Fruit fly (Drosophila melanogaster) whole organism, embryonic: ENCODE measurements around the gene CG4615.

Experiments
- Awh ChIP-seq: fragments of 200-800 bp; sonication (Bioruptor generic); IDR thresholded peaks from 2 replicates; pipeline ENCODE4, ENCODE4 v1.3.6; 2022; ENCODE audit warnings: missing biosample characterization, missing genetic modification characterization
- BtbVII ChIP-seq: fragments of 200-800 bp; sonication (Bioruptor generic); optimal IDR thresholded peaks from 3 replicates; lab custom pipeline; 2017; ENCODE audit warnings: missing biosample characterization, mild to moderate bottlenecking, missing genetic modification characterization
- CG10431 ChIP-seq: fragments of 200-800 bp; sonication (Bioruptor generic); optimal IDR thresholded peaks from 3 replicates; lab custom pipeline; 2018; ENCODE audit warnings: missing biosample characterization, mild to moderate bottlenecking, missing genetic modification characterization
- CG10543 ChIP-seq: fragments of 200-800 bp; sonication (Bioruptor generic); optimal IDR thresholded peaks from 3 replicates; lab custom pipeline; 2017; ENCODE audit warnings: missing biosample characterization, mild to moderate bottlenecking, missing genetic modification characterization, moderate library complexity
- CG11456 ChIP-seq: fragments of 200-800 bp; sonication (Bioruptor generic); IDR thresholded peaks from 3 replicates; pipeline ENCODE4 v1.3.6; 2022; ENCODE audit warnings: missing biosample characterization, missing genetic modification characterization
- CG13624 ChIP-seq: fragments of 200-800 bp; sonication (Bioruptor generic); optimal IDR thresholded peaks from 2 replicates; lab custom pipeline; 2016; ENCODE audit warnings: missing biosample characterization, missing genetic modification characterization
- CG14050 ChIP-seq: fragments of 200-800 bp; sonication (Bioruptor generic); IDR thresholded peaks from 3 replicates; pipeline ENCODE4 v1.3.6; 2022; ENCODE audit warnings: missing biosample characterization, missing genetic modification characterization
- CG15696 ChIP-seq: fragments of 200-800 bp; sonication (Bioruptor generic); optimal IDR thresholded peaks from 2 replicates; lab custom pipeline; 2019; ENCODE audit warnings: missing biosample characterization, mild to moderate bottlenecking, missing genetic modification characterization, moderate library complexity
- CG17361 ChIP-seq: fragments of 200-800 bp; sonication (Bioruptor generic); IDR thresholded peaks from 3 replicates; pipeline ENCODE4 v1.3.6; 2022; ENCODE audit warnings: missing biosample characterization, missing genetic modification characterization
- CG1792 ChIP-seq: fragments of 200-800 bp; sonication (Bioruptor generic); optimal IDR thresholded peaks from 2 replicates; lab custom pipeline; 2016; ENCODE audit warnings: missing biosample characterization, missing genetic modification characterization
- CG30403 ChIP-seq: fragments of 200-800 bp; sonication (Bioruptor generic); optimal IDR thresholded peaks from 3 replicates; lab custom pipeline; 2016; ENCODE audit warnings: missing biosample characterization, missing genetic modification characterization
- CG3281 ChIP-seq: fragments of 200-800 bp; sonication (Bioruptor generic); optimal IDR thresholded peaks from 3 replicates; lab custom pipeline; 2017; ENCODE audit warnings: missing biosample characterization, mild to moderate bottlenecking, missing genetic modification characterization
- CG4282 ChIP-seq: fragments of 200-800 bp; sonication (Bioruptor generic); optimal IDR thresholded peaks from 2 replicates; lab custom pipeline; 2016; ENCODE audit warnings: missing biosample characterization, missing genetic modification characterization
- CG6683 ChIP-seq: fragments of 200-800 bp; sonication (Bioruptor generic); optimal IDR thresholded peaks from 2 replicates; lab custom pipeline; 2017; ENCODE audit warnings: missing biosample characterization, mild to moderate bottlenecking, missing genetic modification characterization, missing genetic modification reagents
- CG7372 ChIP-seq: fragments of 200-800 bp; sonication (Bioruptor generic); IDR thresholded peaks from 2 replicates; pipeline ENCODE4 v1.3.6; 2022; ENCODE audit warnings: missing biosample characterization, missing genetic modification characterization
- CG7839 ChIP-seq: fragments of 200-800 bp; sonication (Bioruptor generic); optimal IDR thresholded peaks from 3 replicates; lab custom pipeline; 2018; ENCODE audit warnings: missing biosample characterization, mild to moderate bottlenecking, missing genetic modification characterization, moderate library complexity
- CG8765 ChIP-seq: fragments of 200-800 bp; sonication (Bioruptor generic); IDR thresholded peaks from 2 replicates; pipeline ENCODE4 v1.3.6; 2022; ENCODE audit warnings: missing biosample characterization, missing genetic modification characterization
- CoRest ChIP-seq: fragments of 200-800 bp; sonication (Bioruptor generic); optimal IDR thresholded peaks from 3 replicates; lab custom pipeline; 2018; ENCODE audit warnings: missing biosample characterization, mild to moderate bottlenecking, missing genetic modification characterization, moderate library complexity
- ERR ChIP-seq: fragments of 200-800 bp; sonication (Bioruptor generic); optimal IDR thresholded peaks from 2 replicates; lab custom pipeline; 2016; ENCODE audit warnings: missing biosample characterization, missing genetic modification characterization
- Eip74EF ChIP-seq, 2 experiments: fragments of 200-800 bp in 1 of 2; fragments of >200 bp in 1 of 2; sonication (Bioruptor generic) in 1 of 2; optimal IDR thresholded peaks; 2 replicates each; lab custom pipeline; 2017 to 2019; ENCODE audit warnings: missing biosample characterization in 2 of 2, missing genetic modification characterization in 2 of 2, mild to moderate bottlenecking in 1 of 2, moderate library complexity in 1 of 2
- Elba2 ChIP-seq: fragments of 200-800 bp; sonication (Bioruptor generic); optimal IDR thresholded peaks from 3 replicates; lab custom pipeline; 2016; ENCODE audit warnings: missing biosample characterization, missing genetic modification characterization
- H15 ChIP-seq: fragments of 200-800 bp; sonication (Bioruptor generic); IDR thresholded peaks from 3 replicates; pipeline ENCODE4 v1.3.6; 2022; ENCODE audit warnings: missing biosample characterization, missing genetic modification characterization
- HHEX ChIP-seq: fragments of 200-800 bp; sonication (Bioruptor generic); optimal IDR thresholded peaks from 3 replicates; lab custom pipeline; 2017; ENCODE audit warnings: missing biosample characterization, mild to moderate bottlenecking, missing genetic modification characterization, missing genetic modification reagents
- Hmx ChIP-seq: fragments of 200-800 bp; sonication (Bioruptor generic); optimal IDR thresholded peaks from 2 replicates; lab custom pipeline; 2016; ENCODE audit warnings: missing biosample characterization, missing genetic modification characterization
- Mad ChIP-seq: fragments of 200-800 bp; sonication (Bioruptor generic); optimal IDR thresholded peaks from 2 replicates; lab custom pipeline; 2016; ENCODE audit warnings: missing biosample characterization, missing genetic modification characterization
- Max ChIP-seq: fragments of 200-800 bp; sonication (Bioruptor generic); optimal IDR thresholded peaks from 2 replicates; lab custom pipeline; 2016; ENCODE audit warnings: missing biosample characterization, mild to moderate bottlenecking, missing genetic modification characterization
- Med ChIP-seq: fragments of 200-800 bp; sonication (Bioruptor generic); peaks from one replicate; lab custom pipeline; 2016; ENCODE audit warnings: missing biosample characterization, missing genetic modification characterization, mild to moderate bottlenecking, inconsistent platforms, moderate library complexity
- Myb ChIP-seq: fragments of 200-800 bp; sonication (Bioruptor generic); optimal IDR thresholded peaks from 2 replicates; lab custom pipeline; 2016; ENCODE audit warnings: missing biosample characterization, missing genetic modification characterization
- Pdp1 ChIP-seq, 2 experiments: fragments of 200-800 bp; sonication (Bioruptor generic); optimal IDR thresholded peaks; 3 replicates each; lab custom pipeline; 2016; ENCODE audit warnings: missing biosample characterization in 2 of 2, missing genetic modification characterization in 2 of 2, mild to moderate bottlenecking in 1 of 2, moderate library complexity in 1 of 2
- Taf1 ChIP-seq: fragments of 200-800 bp; sonication (Bioruptor generic); IDR thresholded peaks from 2 replicates; pipeline ENCODE4 v1.3.6; 2022; ENCODE audit warnings: missing biosample characterization, missing genetic modification characterization
- Tbp ChIP-seq: fragments of >200 bp; optimal IDR thresholded peaks from 2 replicates; lab custom pipeline; 2018; ENCODE audit warnings: missing biosample characterization, missing genetic modification characterization
- Usf ChIP-seq: fragments of 200-800 bp; sonication (Bioruptor generic); optimal IDR thresholded peaks from 2 replicates; lab custom pipeline; 2017; ENCODE audit warnings: missing genotype, missing biosample characterization, missing genetic modification characterization
- al ChIP-seq: fragments of 200-800 bp; sonication (Bioruptor generic); IDR thresholded peaks from 2 replicates; pipeline ENCODE4 v1.3.6; 2022; ENCODE audit warnings: missing biosample characterization, missing genetic modification characterization
- chinmo ChIP-seq: fragments of 200-800 bp; sonication (Bioruptor generic); IDR thresholded peaks from 4 replicates; pipeline ENCODE4 v1.3.6; 2022; ENCODE audit warnings: missing biosample characterization, missing genetic modification characterization; ENCODE audit not compliant: partially characterized antibody
- crc ChIP-seq: fragments of 200-800 bp; sonication (Bioruptor generic); optimal IDR thresholded peaks from 2 replicates; lab custom pipeline; 2016; ENCODE audit warnings: missing biosample characterization, missing genetic modification characterization
- crol ChIP-seq: fragments of 200-800 bp; sonication (Bioruptor generic); IDR thresholded peaks from 2 replicates; pipeline ENCODE4 v1.3.6; 2022; ENCODE audit warnings: missing biosample characterization, missing genetic modification characterization
- dati ChIP-seq: fragments of 200-800 bp; sonication (Bioruptor generic); IDR thresholded peaks from 2 replicates; pipeline ENCODE4 v1.3.6; 2022; ENCODE audit warnings: missing biosample characterization, missing genetic modification characterization
- dysf ChIP-seq: fragments of 200-800 bp; sonication (Bioruptor generic); IDR thresholded peaks from 3 replicates; pipeline ENCODE4 v1.3.6; 2022; ENCODE audit warnings: missing biosample characterization, missing genetic modification characterization
- exex ChIP-seq: fragments of 200-800 bp; sonication (Bioruptor generic); optimal IDR thresholded peaks from 4 replicates; lab custom pipeline; 2018; ENCODE audit warnings: missing biosample characterization, mild to moderate bottlenecking, missing genetic modification characterization, moderate library complexity
- fd3F ChIP-seq: fragments of 200-800 bp; sonication (Bioruptor generic); optimal IDR thresholded peaks from 2 replicates; lab custom pipeline; 2018; ENCODE audit warnings: missing biosample characterization, mild to moderate bottlenecking, missing genetic modification characterization, moderate library complexity
- ftz-f1 ChIP-seq: fragments of 200-800 bp; sonication (Bioruptor generic); optimal IDR thresholded peaks from 2 replicates; lab custom pipeline; 2016; ENCODE audit warnings: missing biosample characterization, missing genetic modification characterization
- kay ChIP-seq: fragments of 200-800 bp; sonication (Bioruptor generic); optimal IDR thresholded peaks from 2 replicates; lab custom pipeline; 2016; ENCODE audit warnings: missing biosample characterization, missing genetic modification characterization
- nom ChIP-seq: fragments of 200-800 bp; sonication (Bioruptor generic); optimal IDR thresholded peaks from 2 replicates; lab custom pipeline; 2017; ENCODE audit warnings: missing biosample characterization, missing genetic modification characterization, mild to moderate bottlenecking, moderate library complexity, missing genetic modification reagents
- p53 ChIP-seq: fragments of 200-800 bp; sonication (Bioruptor generic); optimal IDR thresholded peaks from 2 replicates; lab custom pipeline; 2016; ENCODE audit warnings: missing biosample characterization, missing genetic modification characterization
- sd ChIP-seq: fragments of 200-800 bp; sonication (Bioruptor generic); optimal IDR thresholded peaks from 3 replicates; lab custom pipeline; 2018; ENCODE audit warnings: missing biosample characterization, mild to moderate bottlenecking, missing genetic modification characterization, moderate library complexity
- sens-2 ChIP-seq: fragments of 200-800 bp; sonication (Bioruptor generic); IDR thresholded peaks from 2 replicates; pipeline ENCODE4 v1.3.6; 2022; ENCODE audit warnings: missing biosample characterization, missing genetic modification characterization
- slbo ChIP-seq: fragments of 200-800 bp; sonication (Bioruptor generic); IDR thresholded peaks from 2 replicates; pipeline ENCODE4 v1.3.6; 2022; ENCODE audit warnings: missing biosample characterization, missing genetic modification characterization
- sug ChIP-seq: fragments of 200-800 bp; optimal IDR thresholded peaks from 2 replicates; lab custom pipeline; 2019; ENCODE audit warnings: missing biosample characterization, mild to moderate bottlenecking, missing genetic modification characterization, moderate library complexity
- tna ChIP-seq: fragments of 200-800 bp; sonication (Bioruptor generic); IDR thresholded peaks from 2 replicates; pipeline ENCODE4 v1.3.6; 2022; ENCODE audit warnings: missing biosample characterization, missing genetic modification characterization; ENCODE audit not compliant: partially characterized antibody

The CG4615 gene

dm6 chrX:7069011-7069463 lies 33.1 kb downstream of the CG4615 start, which contains the start of gene CG4607 (continued):
- TF ChIP-seq Med (GFP tag; lab: Kevin White, UChicago) (peak; percentile 80), crol (GFP tag; lab: Robert Waterston, UW) (peak; percentile 39; the same call in 1 of the 2 replicates), ERR (GFP tag; lab: Kevin White, UChicago) (peak; percentile 53), CG11456 (no peak), Eip74EF (GFP tag; optimal IDR thresholded peaks at IDR 0.05; lab: Kevin White, UChicago) (no peak), HHEX (GFP tag; lab: Kevin White, UChicago) (no peak), Pdp1 (GFP tag; optimal IDR thresholded peaks at IDR 0.05; lab: Kevin White, UChicago) (peak in 1 of 2 experiments; percentile 36), exex (tag; lab: Kevin White, UChicago) (peak; percentile 44), tna (GFP tag; lab: Robert Waterston, UW) (no peak), slbo (GFP tag; lab: Robert Waterston, UW) (0 out of 2 replicates have a peak, but pooled peaks have one; percentile 10), kay (GFP tag; lab: Kevin White, UChicago) (no peak), CG7372 (peak; percentile 71), ftz-f1 (peak; percentile 68)

- TF ChIP-seq sd (peak; percentile 11), CG4282 (GFP tag; lab: Kevin White, UChicago) (no peak), fd3F (GFP tag; lab: Kevin White, UChicago) (no peak), CG13624 (GFP tag; lab: Kevin White, UChicago) (no peak), Tbp (no peak), Awh (GFP tag; lab: Robert Waterston, UW) (peak; percentile 32; the same call in 1 of the 2 replicates), CG15696 (tag; lab: Kevin White, UChicago) (no peak), CG1792 (GFP tag; lab: Kevin White, UChicago) (no peak), Mad (GFP tag; lab: Kevin White, UChicago) (no peak), p53 (no peak), exex (tag; lab: Kevin White, UChicago) (peak; percentile 30), sug (tag; lab: Kevin White, UChicago) (peak; percentile 60), dati (GFP tag; lab: Robert Waterston, UW) (no peak), CG3281 (GFP tag; lab: Kevin White, UChicago) (no peak), Elba2 (GFP tag; lab: Kevin White, UChicago) (no peak), crc (GFP tag; lab: Kevin White, UChicago) (no peak), HHEX (GFP tag; lab: Kevin White, UChicago) (no peak), Taf1 (GFP tag; lab: Robert Waterston, UW) (no peak), CoRest (tag; lab: Kevin White, UChicago) (no peak), CG14050 (GFP tag; lab: Robert Waterston, UW) (no peak), Hmx (GFP tag; lab: Kevin White, UChicago) (no peak), chinmo (GFP tag; lab: Robert Waterston, UW) (peak; percentile 71; the same call in 1 of the 4 replicates), CG10431 (GFP tag; lab: Kevin White, UChicago) (no peak)
Observed at dm6 chrX:7068088-7068487, 34.0 kb downstream of the CG4615 start.

dm6 chrX:7067248-7067647 lies 34.9 kb downstream of the CG4615 start:
- TF ChIP-seq dysf (GFP tag; lab: Robert Waterston, UW) (peak; percentile 36; the same call in 1 of the 3 replicates), CG7839 (tag; lab: Kevin White, UChicago) (peak; percentile 1), H15 (GFP tag; lab: Robert Waterston, UW) (no peak), CG10543 (GFP tag; lab: Kevin White, UChicago) (peak; percentile 30), al (GFP tag; lab: Robert Waterston, UW) (peak; percentile 51), Usf (GFP tag; lab: Kevin White, UChicago) (no peak), CG6683 (GFP tag; lab: Kevin White, UChicago) (no peak), CG30403 (GFP tag; lab: Kevin White, UChicago) (peak; percentile 1), Myb (GFP tag; lab: Kevin White, UChicago) (no peak), Max (GFP tag; lab: Kevin White, UChicago) (no peak), CG17361 (0 out of 3 replicates have a peak, but pooled peaks have one; percentile 13), sens-2 (GFP tag; lab: Robert Waterston, UW) (no peak), CG3281 (GFP tag; lab: Kevin White, UChicago) (peak; percentile 10), BtbVII (peak; percentile 7), CG8765 (GFP tag; lab: Robert Waterston, UW) (no peak), nom (GFP tag; lab: Kevin White, UChicago) (peak; percentile 5)
